Worm (Caenorhabditis elegans) whole organism, L4/young adult: ENCODE results near the gene taf-11.1.

Experiments
- dao-5 ChIP-seq: sonication (generic microtip); optimal IDR thresholded peaks from 2 replicates; lab custom pipeline; 2016; ENCODE audit warnings: missing genotype, missing genetic modification characterization, moderate library complexity, missing compliant biosample characterization
- him-1 ChIP-seq: sonication (generic microtip); optimal IDR thresholded peaks from 2 replicates; lab custom pipeline; 2016; ENCODE audit warnings: missing genotype, missing genetic modification reagents, missing genetic modification characterization, missing compliant biosample characterization

ce11 chrX:4268396-4268795, 13.4 kb downstream of the taf-11.1 start:
- no peak for TF ChIP-seq him-1
- no peak for TF ChIP-seq dao-5 (tag; lab: Kevin White, UChicago)
